Worm (Caenorhabditis elegans) whole organism, mixed stage, embryonic: ENCODE data around the gene T24D3.2.

ENCODE experiments used
- M03D4.4 ChIP-seq: sonication (generic microtip); optimal IDR thresholded peaks from 2 replicates; lab custom pipeline; 2017; ENCODE audit warnings: mild to moderate bottlenecking, missing genetic modification characterization, missing compliant biosample characterization
- bed-3 ChIP-seq: fragments of 200-800 bp; sonication (Bioruptor generic); optimal IDR thresholded peaks from 3 replicates; lab custom pipeline; 2018; ENCODE audit warnings: mild to moderate bottlenecking, missing genetic modification characterization, moderate library complexity, missing compliant biosample characterization
- blmp-1 ChIP-seq: fragments of 150-350 bp; optimal IDR thresholded peaks from 2 replicates; lab custom pipeline; 2014; ENCODE audit warnings: missing biosample characterization, missing genetic modification characterization
- ceh-83 ChIP-seq: fragments of 200-800 bp; sonication (Bioruptor generic); optimal IDR thresholded peaks from 2 replicates; lab custom pipeline; 2018; ENCODE audit warnings: mild to moderate bottlenecking, missing genetic modification characterization, missing compliant biosample characterization
- ces-1 ChIP-seq: fragments of 150-350 bp; optimal IDR thresholded peaks from 2 replicates; lab custom pipeline; 2014; ENCODE audit warnings: missing biosample characterization, missing genetic modification reagents, missing genetic modification characterization
- cnd-1 ChIP-seq: fragments of 200-800 bp; sonication (Bioruptor generic); optimal IDR thresholded peaks from 2 replicates; lab custom pipeline; 2018; ENCODE audit warnings: mild to moderate bottlenecking, missing genetic modification characterization, missing compliant biosample characterization
- drap-1 ChIP-seq: fragments of 200-800 bp; sonication (Bioruptor generic); optimal IDR thresholded peaks from 3 replicates; lab custom pipeline; 2018; ENCODE audit warnings: mild to moderate bottlenecking, missing genetic modification characterization, missing compliant biosample characterization
- elt-1 ChIP-seq: sonication (generic microtip); optimal IDR thresholded peaks from 2 replicates; lab custom pipeline; 2017; ENCODE audit warnings: missing genetic modification characterization, mild to moderate bottlenecking, missing compliant biosample characterization, antibody characterized with exemption, moderate library complexity, borderline replicate concordance; ENCODE audit not compliant: insufficient read depth
- flh-1 ChIP-seq: fragments of 200-800 bp; sonication (Bioruptor generic); optimal IDR thresholded peaks from 2 replicates; lab custom pipeline; 2018; ENCODE audit warnings: mild to moderate bottlenecking, missing genetic modification characterization, moderate library complexity, missing compliant biosample characterization
- ham-2 ChIP-seq: fragments of 200-800 bp; sonication (Bioruptor generic); optimal IDR thresholded peaks from 2 replicates; lab custom pipeline; 2018; ENCODE audit warnings: mild to moderate bottlenecking, missing genetic modification characterization, missing compliant biosample characterization
- hlh-1 ChIP-seq: fragments of 150-350 bp; optimal IDR thresholded peaks from 2 replicates; lab custom pipeline; 2014; ENCODE audit warnings: missing biosample characterization, missing genetic modification reagents, missing genetic modification characterization
- lin-13 ChIP-seq: fragments of 150-350 bp; optimal IDR thresholded peaks from 2 replicates; lab custom pipeline; 2014; ENCODE audit warnings: missing biosample characterization, missing genetic modification characterization
- lin-32 ChIP-seq: fragments of 200-800 bp; sonication (Bioruptor generic); optimal IDR thresholded peaks from 2 replicates; lab custom pipeline; 2018; ENCODE audit warnings: mild to moderate bottlenecking, missing genetic modification characterization, missing compliant biosample characterization
- mab-5 ChIP-seq: fragments of 150-350 bp; optimal IDR thresholded peaks from 2 replicates; lab custom pipeline; 2014; ENCODE audit warnings: missing biosample characterization, missing genetic modification characterization
- mep-1 ChIP-seq: fragments of 150-350 bp; optimal IDR thresholded peaks from 2 replicates; lab custom pipeline; 2017; ENCODE audit warnings: missing biosample characterization, missing genetic modification reagents, missing genetic modification characterization, inconsistent platforms
- mls-2 ChIP-seq: sonication (generic microtip); optimal IDR thresholded peaks from 2 replicates; lab custom pipeline; 2016; ENCODE audit warnings: mild to moderate bottlenecking, missing genetic modification characterization, moderate library complexity, missing compliant biosample characterization
- nhr-2 ChIP-seq: fragments of 150-350 bp; optimal IDR thresholded peaks from 2 replicates; lab custom pipeline; 2014; ENCODE audit warnings: missing biosample characterization, missing genetic modification characterization
- nhr-28 ChIP-seq: fragments of 150-350 bp; optimal IDR thresholded peaks from 2 replicates; lab custom pipeline; 2014; ENCODE audit warnings: missing biosample characterization, missing genetic modification characterization
- nhr-76 ChIP-seq: sonication (generic microtip); optimal IDR thresholded peaks from 2 replicates; lab custom pipeline; 2017; ENCODE audit warnings: missing biosample characterization, missing genetic modification characterization
- pha-4 ChIP-seq: fragments of 150-350 bp; optimal IDR thresholded peaks from 2 replicates; lab custom pipeline; 2018; ENCODE audit warnings: missing biosample characterization, missing genetic modification reagents, missing genetic modification characterization
- sem-2 ChIP-seq: fragments of 200-800 bp; sonication (Bioruptor generic); optimal IDR thresholded peaks from 2 replicates; lab custom pipeline; 2018; ENCODE audit warnings: mild to moderate bottlenecking, missing genetic modification characterization, missing compliant biosample characterization
- snpc-4 ChIP-seq: fragments of 150-350 bp; optimal IDR thresholded peaks from 2 replicates; lab custom pipeline; 2014; ENCODE audit warnings: missing biosample characterization, missing genetic modification characterization
- sptf-1 ChIP-seq: sonication (generic microtip); optimal IDR thresholded peaks from 2 replicates; lab custom pipeline; 2017; ENCODE audit warnings: mild to moderate bottlenecking, missing genetic modification characterization, moderate library complexity, missing compliant biosample characterization
- tbx-8 ChIP-seq: fragments of 200-800 bp; sonication (Bioruptor generic); optimal IDR thresholded peaks from 2 replicates; lab custom pipeline; 2018; ENCODE audit warnings: mild to moderate bottlenecking, missing genetic modification characterization, moderate library complexity, missing compliant biosample characterization
- unc-120 ChIP-seq: sonication (generic microtip); optimal IDR thresholded peaks from 2 replicates; lab custom pipeline; 2017; ENCODE audit warnings: missing genetic modification characterization, missing compliant biosample characterization; ENCODE audit not compliant: poor library complexity, severe bottlenecking
- unc-39 ChIP-seq: fragments of 150-350 bp; optimal IDR thresholded peaks from 2 replicates; lab custom pipeline; 2014; ENCODE audit warnings: missing biosample characterization, missing genetic modification characterization
- unc-62 ChIP-seq: fragments of 150-350 bp; optimal IDR thresholded peaks from 2 replicates; lab custom pipeline; 2014; ENCODE audit warnings: missing biosample characterization, missing genetic modification reagents, missing genetic modification characterization
- zip-8 ChIP-seq: fragments of 150-350 bp; optimal IDR thresholded peaks from 2 replicates; lab custom pipeline; 2014; ENCODE audit warnings: missing biosample characterization, missing genetic modification characterization
- ztf-11 ChIP-seq: fragments of 150-350 bp; optimal IDR thresholded peaks from 2 replicates; lab custom pipeline; 2014; ENCODE audit warnings: missing biosample characterization, missing genetic modification characterization

The T24D3.2 gene

DNA sequence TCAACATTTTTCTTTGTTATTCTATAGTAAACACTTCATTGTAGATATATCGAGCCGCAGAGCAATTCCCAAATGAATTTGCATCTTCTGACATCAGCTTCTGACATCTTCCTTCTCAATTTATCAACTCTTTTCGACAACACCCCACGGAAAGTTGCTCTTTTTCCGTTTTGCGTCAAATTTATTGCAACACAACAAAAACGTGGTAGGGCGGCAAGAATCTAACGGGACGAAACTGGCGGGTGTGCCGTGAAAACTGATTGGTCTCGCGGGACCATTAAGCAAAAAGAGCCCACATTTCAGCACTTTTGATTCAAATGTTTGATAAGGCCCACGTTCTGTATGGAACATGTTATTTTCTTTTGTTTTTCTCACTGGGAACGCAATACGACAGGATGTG, 20.8 kb upstream of the T24D3.2 start:
- TF ChIP-seq tbx-8 (GFP tag; lab: Kevin White, UChicago) (no peak), unc-62 (GFP tag; lab: Kevin White, UChicago) (peak; percentile 54)

DNA sequence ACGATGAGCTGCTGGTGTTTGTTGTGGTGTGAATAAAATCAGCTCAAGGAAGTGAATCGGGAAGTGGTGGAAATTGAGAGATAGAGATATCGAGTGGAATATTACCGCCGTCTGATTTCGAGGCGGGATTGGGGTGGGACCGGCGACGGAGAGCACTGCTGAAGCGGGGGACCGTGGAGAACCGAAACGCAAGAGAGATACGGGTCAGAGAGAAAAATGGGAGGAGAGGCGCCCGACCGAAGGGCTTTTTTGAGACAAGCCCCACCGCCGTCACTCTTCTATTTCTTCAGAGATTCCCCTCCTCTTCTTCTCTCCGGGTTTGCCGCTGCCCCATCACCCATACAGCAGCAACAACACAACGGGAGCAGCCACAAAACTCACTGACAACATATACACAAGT, 19.5 kb upstream of the T24D3.2 start:
- no peak for TF ChIP-seq unc-120 (tag; lab: Kevin White, UChicago)
- no peak for TF ChIP-seq drap-1 (GFP tag; lab: Kevin White, UChicago)
- TF ChIP-seq zip-8 (tag; lab: Kevin White, UChicago): no peak
- no peak for TF ChIP-seq pha-4 (tag; lab: Kevin White, UChicago)
- TF ChIP-seq sem-2 (GFP tag; lab: Kevin White, UChicago): no peak
- TF ChIP-seq ham-2 (GFP tag; lab: Kevin White, UChicago): no peak

DNA sequence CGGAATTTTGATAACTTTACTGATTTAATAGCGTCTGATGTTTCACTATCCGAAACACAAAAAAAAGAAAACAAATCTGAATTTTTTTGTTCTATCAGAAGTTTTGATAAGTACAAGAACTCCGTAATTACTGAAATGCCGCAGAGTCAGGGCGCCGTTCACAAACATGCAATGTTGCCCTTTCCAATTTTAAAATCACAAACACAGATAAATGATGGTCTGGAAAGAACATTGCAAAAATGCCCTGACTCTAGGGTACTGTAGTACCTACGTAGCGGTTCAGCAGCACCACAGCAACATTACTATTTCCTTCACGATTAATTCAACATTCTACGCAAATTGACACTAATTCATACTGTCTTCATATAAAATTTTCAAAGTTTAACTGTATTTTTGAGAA, 18.9 kb upstream of the T24D3.2 start:
- TF ChIP-seq ztf-11 (tag; lab: Kevin White, UChicago): no peak
- TF ChIP-seq ceh-83 (GFP tag; lab: Kevin White, UChicago): no peak
- TF ChIP-seq unc-120 (tag; lab: Kevin White, UChicago): no peak
- TF ChIP-seq zip-8 (tag; lab: Kevin White, UChicago): no peak
- TF ChIP-seq mep-1 (tag; lab: Kevin White, UChicago): no peak
- no peak for TF ChIP-seq bed-3 (GFP tag; lab: Kevin White, UChicago)
- no peak for TF ChIP-seq snpc-4
- TF ChIP-seq mls-2 (tag; lab: Kevin White, UChicago): no peak
- no peak for TF ChIP-seq unc-62 (GFP tag; lab: Kevin White, UChicago)
- no peak for TF ChIP-seq blmp-1 (tag; lab: Kevin White, UChicago)
- TF ChIP-seq mab-5 (tag; lab: Kevin White, UChicago): no peak
- no peak for TF ChIP-seq ces-1 (GFP tag; lab: Kevin White, UChicago)
- no peak for TF ChIP-seq lin-13 (tag; lab: Kevin White, UChicago)
- TF ChIP-seq nhr-76 (tag; lab: Kevin White, UChicago): no peak
- no peak for TF ChIP-seq flh-1 (GFP tag; lab: Kevin White, UChicago)
- no peak for TF ChIP-seq unc-39
- TF ChIP-seq nhr-2 (tag; lab: Kevin White, UChicago): no peak
- no peak for TF ChIP-seq nhr-28 (tag; lab: Kevin White, UChicago)
- TF ChIP-seq elt-1 (tag; lab: Kevin White, UChicago): no peak

DNA sequence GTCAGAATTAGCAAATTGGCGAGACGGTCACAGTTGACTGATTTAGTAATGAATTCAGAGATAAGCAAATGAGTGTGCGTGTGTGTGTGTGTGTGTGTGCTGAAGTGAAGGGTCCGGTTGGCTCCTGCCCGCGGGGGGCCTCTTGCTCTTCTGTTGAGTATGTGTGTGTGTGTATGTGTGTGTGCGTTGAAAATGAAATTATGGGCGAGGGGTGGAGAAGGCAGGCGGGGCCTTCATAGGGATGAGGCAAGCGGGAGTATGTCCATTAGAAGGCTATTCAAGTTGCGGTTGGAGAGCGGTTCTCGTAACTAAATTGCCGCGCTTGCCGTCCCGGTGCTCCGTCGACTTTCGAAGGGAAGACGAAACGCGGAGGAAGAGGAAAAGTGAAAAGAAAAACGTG, 18.2 kb upstream of the T24D3.2 start:
- TF ChIP-seq unc-120 (tag; lab: Kevin White, UChicago) (peak; percentile 32), cnd-1 (tag; lab: Kevin White, UChicago) (no peak), sptf-1 (peak; percentile 71), pha-4 (tag; lab: Kevin White, UChicago) (no peak), drap-1 (GFP tag; lab: Kevin White, UChicago) (peak; percentile 62), ces-1 (GFP tag; lab: Kevin White, UChicago) (peak; percentile 98), M03D4.4 (tag; lab: Kevin White, UChicago) (no peak), mls-2 (tag; lab: Kevin White, UChicago) (peak; percentile 33), nhr-76 (tag; lab: Kevin White, UChicago) (no peak)

DNA sequence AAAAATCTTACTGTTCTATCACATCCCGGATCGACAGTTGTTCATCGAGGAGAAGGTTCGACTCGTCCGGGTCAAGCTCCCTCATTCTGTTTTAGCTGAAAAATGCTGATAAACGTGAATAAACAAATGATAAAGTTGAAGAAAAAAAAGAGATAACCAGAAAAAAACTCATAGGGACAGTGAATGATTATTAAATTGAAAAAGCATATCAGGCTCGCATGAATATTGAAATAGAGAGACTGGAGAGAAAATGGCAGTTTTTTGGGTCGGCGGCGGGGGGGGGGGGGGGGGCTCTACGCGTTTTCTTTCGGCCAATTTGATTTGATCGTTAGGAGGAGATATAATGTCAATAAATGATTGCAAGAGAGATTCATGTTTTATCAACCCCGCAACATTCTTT, 11.6 kb upstream of the T24D3.2 start, which contains the start of gene lin-2:
Gene lin-2 (minus strand): TSS at position 101 of the 400 bp plus-strand sequence.
- no peak for TF ChIP-seq ztf-11 (tag; lab: Kevin White, UChicago)
- TF ChIP-seq lin-32 (GFP tag; lab: Kevin White, UChicago): no peak

DNA sequence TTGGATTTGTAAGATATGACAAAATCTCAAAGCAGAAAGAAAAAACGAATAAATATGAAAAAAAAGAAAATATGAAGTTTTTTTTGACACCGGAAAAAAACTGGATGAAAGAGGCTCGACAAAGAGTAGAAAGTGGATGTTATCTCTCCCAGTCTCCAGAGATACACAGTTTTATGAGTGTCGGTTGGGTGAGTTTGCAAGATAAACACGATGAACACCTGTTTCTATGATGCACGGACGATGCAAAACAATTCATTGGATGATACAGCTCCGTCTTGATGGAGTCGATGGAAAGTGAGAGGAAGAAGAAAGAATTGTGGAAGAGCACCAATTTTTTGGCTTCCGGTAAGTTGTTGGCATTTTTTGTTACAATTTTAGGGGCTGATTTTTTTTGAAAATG, 9.7 kb upstream of the T24D3.2 start:
- TF ChIP-seq hlh-1 (tag; lab: Kevin White, UChicago) (peak; percentile 94), lin-32 (GFP tag; lab: Kevin White, UChicago) (no peak)
